Worm (Caenorhabditis elegans): ENCODE measurements around the gene F31F6.3.

ce11 chrX:14875668-14876067 is 3.0 kb upstream of the F31F6.3 start, which contains the start of gene sssh-1:
- TF ChIP-seq egl-27 (tag; optimal IDR thresholded peaks at IDR 0.05) = no peak
- TF ChIP-seq nhr-11 (tag; optimal IDR thresholded peaks at IDR 0.05) = no peak
- no peak for TF ChIP-seq nhr-12 (tag; optimal IDR thresholded peaks at IDR 0.05)
- TF ChIP-seq tlp-1 (tag; optimal IDR thresholded peaks at IDR 0.05) = no peak
- TF ChIP-seq nhr-76 (tag; optimal IDR thresholded peaks at IDR 0.05) = no peak
- TF ChIP-seq nhr-77 (tag; optimal IDR thresholded peaks at IDR 0.05) = no peak
- no peak for TF ChIP-seq blmp-1 (tag; optimal IDR thresholded peaks at IDR 0.05)
- no peak for TF ChIP-seq ceh-90 (tag; optimal IDR thresholded peaks at IDR 0.05)
- no peak for TF ChIP-seq dsc-1 (tag; optimal IDR thresholded peaks at IDR 0.05)

Measured in whole organism, L1 larva.